Worm (Caenorhabditis elegans): ENCODE data around the gene lgc-21.
A peak's percentile ranks its signal among the peaks of the same experiment; 100 is the strongest.

lgc-21 gene

ce11 chrX:14015808-14016207 lies 52.0 kb downstream of the lgc-21 start:
- TF ChIP-seq madf-9 (GFP tag; conservative IDR thresholded peaks at IDR 0.05) (peak; percentile 36; the same call in 1 of the 2 replicates), nhr-42 (GFP tag; IDR thresholded peaks at IDR 0.05) (peak; percentile 73), fkh-10 (GFP tag; optimal IDR thresholded peaks at IDR 0.05) (peak; percentile 53), skn-1 (tag; optimal IDR thresholded peaks at IDR 0.05) (no peak), snpc-1.2 (GFP tag; IDR thresholded peaks at IDR 0.05) (peak; percentile 90), F37D6.2 (tag; optimal IDR thresholded peaks at IDR 0.05) (peak; percentile 62), unc-39 (tag; optimal IDR thresholded peaks at IDR 0.05) (no peak), mep-1 (tag; optimal IDR thresholded peaks at IDR 0.05) (peak; percentile 90), F26F4.8 (GFP tag; conservative IDR thresholded peaks at IDR 0.05) (no peak), lsy-2 (tag; optimal IDR thresholded peaks at IDR 0.05) (peak in 1 of 2 experiments; percentile 56), lin-39 (tag; optimal IDR thresholded peaks at IDR 0.05) (no peak), dmd-6 (GFP tag; IDR thresholded peaks at IDR 0.05) (peak; percentile 81), daf-19 (GFP tag; conservative IDR thresholded peaks at IDR 0.05) (peak; percentile 94), aly-2 (tag; optimal IDR thresholded peaks at IDR 0.05) (no peak), lin-13 (GFP tag; optimal IDR thresholded peaks at IDR 0.05) (peak; percentile 68), lin-1 (GFP tag; IDR thresholded peaks at IDR 0.05) (peak; percentile 80), lin-15B (tag; optimal IDR thresholded peaks at IDR 0.05) (no peak), Y75B8A.6 (GFP tag; IDR thresholded peaks at IDR 0.05) (0 out of 2 replicates have a peak, but pooled peaks have one; percentile 52), mdt-29 (GFP tag; IDR thresholded peaks at IDR 0.05) (peak; percentile 65), duxl-1 (tag; optimal IDR thresholded peaks at IDR 0.05; ENCODE audit: poor library complexity) (peak; percentile 74), nhr-11 (tag; optimal IDR thresholded peaks at IDR 0.05) (peak; percentile 79), zip-2 (tag; optimal IDR thresholded peaks at IDR 0.05) (peak; percentile 27), arid-1 (GFP tag; conservative IDR thresholded peaks at IDR 0.05) (peak; percentile 64), vab-7 (GFP tag; IDR thresholded peaks at IDR 0.05) (peak; percentile 92), lim-7 (GFP tag; IDR thresholded peaks at IDR 0.05) (no peak; the same call in none of the 2 replicates), hlh-11 (tag; optimal IDR thresholded peaks at IDR 0.05) (peak; percentile 63), daf-8 (GFP tag; IDR thresholded peaks at IDR 0.05) (no peak), ceh-20 (GFP tag; IDR thresholded peaks at IDR 0.05) (peak; percentile 84), Y105C5A.15 (GFP tag; IDR thresholded peaks at IDR 0.05) (peak; percentile 82), daf-12 (tag; optimal IDR thresholded peaks at IDR 0.05) (no peak), ZK337.2 (GFP tag; IDR thresholded peaks at IDR 0.05) (peak; percentile 67; the same call in 1 of the 2 replicates), jun-1 (tag; optimal IDR thresholded peaks at IDR 0.05) (peak; percentile 69), nhr-237 (tag; optimal IDR thresholded peaks at IDR 0.05) (no peak), tra-1 (GFP tag; IDR thresholded peaks at IDR 0.05) (peak; percentile 69), nhr-48 (tag; optimal IDR thresholded peaks at IDR 0.05) (peak; percentile 65), unc-62 (GFP tag; optimal IDR thresholded peaks at IDR 0.05 in 1 of 2) (peak in 1 of 2 experiments; percentile 92), unc-62 (tag; optimal IDR thresholded peaks at IDR 0.05) (no peak), ztf-11 (tag; optimal IDR thresholded peaks at IDR 0.05) (no peak), unc-130 (GFP tag; optimal IDR thresholded peaks at IDR 0.05) (peak; percentile 70), Y5F2A.4 (GFP tag; optimal IDR thresholded peaks at IDR 0.05) (peak; percentile 68), gei-8 (GFP tag; optimal IDR thresholded peaks at IDR 0.05) (peak; percentile 86), dmd-9 (GFP tag; IDR thresholded peaks at IDR 0.05) (0 out of 2 replicates have a peak, but pooled peaks have one; percentile 57), php-3 (GFP tag; IDR thresholded peaks at IDR 0.05) (peak; percentile 81), daf-16 (GFP tag; optimal IDR thresholded peaks at IDR 0.05) (peak; percentile 66 to 73), daf-16 (tag; optimal IDR thresholded peaks at IDR 0.05) (peak; percentile 73), lir-3 (tag; optimal IDR thresholded peaks at IDR 0.05) (peak; percentile 78), dmd-8 (GFP tag; IDR thresholded peaks at IDR 0.05) (peak; percentile 91), mxl-2 (GFP tag; conservative IDR thresholded peaks at IDR 0.05) (0 out of 2 replicates have a peak, but pooled peaks have one; percentile 58), F44E2.7 (GFP tag; IDR thresholded peaks at IDR 0.05) (peak; percentile 87; the same call in 1 of the 2 replicates), zip-11 (GFP tag; IDR thresholded peaks at IDR 0.05) (peak; percentile 60; the same call in 1 of the 2 replicates), aha-1 (tag) (peak; percentile 90), set-16 (GFP tag; IDR thresholded peaks at IDR 0.05) (no peak)
